Fruit fly (Drosophila melanogaster) whole organism, prepupa: ENCODE results near the gene dpr20.
A peak's percentile ranks its signal among the peaks of the same experiment; 100 is the strongest.

Experiments
- CG10631 ChIP-seq: fragments of 200-800 bp; sonication (Bioruptor generic); optimal IDR thresholded peaks from 2 replicates; lab custom pipeline; 2016; ENCODE audit warnings: missing biosample characterization, missing genetic modification characterization
- CG11902 ChIP-seq: fragments of 200-800 bp; sonication (Bioruptor generic); optimal IDR thresholded peaks from 3 replicates; lab custom pipeline; 2016; ENCODE audit warnings: missing biosample characterization, missing genetic modification characterization
- CG15336 ChIP-seq: fragments of 200-800 bp; sonication (Bioruptor generic); IDR thresholded peaks from 2 replicates; pipeline ENCODE4 v1.3.6; 2022; ENCODE audit warnings: missing biosample characterization, missing genetic modification characterization
- CG16779 ChIP-seq: fragments of 200-800 bp; sonication (Bioruptor generic); optimal IDR thresholded peaks from 3 replicates; lab custom pipeline; 2017; ENCODE audit warnings: missing biosample characterization, mild to moderate bottlenecking, missing genetic modification characterization
- CG6276 ChIP-seq: fragments of 200-800 bp; sonication (Bioruptor generic); optimal IDR thresholded peaks from 2 replicates; lab custom pipeline; 2017; ENCODE audit warnings: missing biosample characterization, mild to moderate bottlenecking, missing genetic modification characterization
- CG6854 ChIP-seq: fragments of 200-800 bp; sonication (Bioruptor generic); optimal IDR thresholded peaks from 2 replicates; lab custom pipeline; 2017; ENCODE audit warnings: missing biosample characterization, mild to moderate bottlenecking, missing genetic modification characterization
- Gug ChIP-seq: fragments of 200-800 bp; sonication (Bioruptor generic); IDR thresholded peaks from 2 replicates; pipeline ENCODE4 v1.3.6; 2022; ENCODE audit warnings: missing biosample characterization, missing genetic modification characterization
- Smox ChIP-seq: fragments of 200-800 bp; sonication (Bioruptor generic); optimal IDR thresholded peaks from 3 replicates; lab custom pipeline; 2016; ENCODE audit warnings: missing biosample characterization, missing genetic modification characterization
- achi ChIP-seq: fragments of 200-800 bp; sonication (Bioruptor generic); optimal IDR thresholded peaks from 3 replicates; lab custom pipeline; 2016; ENCODE audit warnings: missing biosample characterization, missing genetic modification characterization
- fd59A ChIP-seq: fragments of 200-800 bp; sonication (Bioruptor generic); optimal IDR thresholded peaks from 2 replicates; lab custom pipeline; 2017; ENCODE audit warnings: missing biosample characterization, mild to moderate bottlenecking, missing genetic modification characterization, missing genetic modification reagents
- fd85E ChIP-seq: fragments of 200-800 bp; sonication (Bioruptor generic); optimal IDR thresholded peaks from 3 replicates; lab custom pipeline; 2016; ENCODE audit warnings: missing biosample characterization, missing genetic modification characterization

dm6 chr3L:832897-833857, 23.9 kb downstream of the dpr20 start, which contains the start of gene Sf3b3:
- TF ChIP-seq achi (GFP tag; lab: Kevin White, UChicago) (no peak), CG6276 (no peak), fd59A (GFP tag; lab: Kevin White, UChicago) (no peak), CG10631 (peak; percentile 10), fd85E (peak; percentile 1), Smox (GFP tag; lab: Kevin White, UChicago) (no peak), Gug (GFP tag; lab: Robert Waterston, UW) (0 out of 2 replicates have a peak, but pooled peaks have one; percentile 18), CG16779 (tag; lab: Kevin White, UChicago) (no peak), CG11902 (GFP tag; lab: Kevin White, UChicago) (peak; percentile 3), CG15336 (GFP tag; lab: Robert Waterston, UW) (no peak), CG6854 (GFP tag; lab: Kevin White, UChicago) (peak; percentile 80)
